Worm (Caenorhabditis elegans) whole organism, L4 larva: Measurements from ENCODE around the gene K10B3.1.

Experiments used
- D1046.2 ChIP-seq: fragments of 200-800 bp; sonication (Bioruptor generic); IDR thresholded peaks from 2 replicates; pipeline ENCODE4 v1.3.6; 2022; ENCODE audit warnings: missing genetic modification characterization, missing compliant biosample characterization
- F10B5.3 ChIP-seq: sonication (generic microtip); optimal IDR thresholded peaks from 2 replicates; lab custom pipeline; 2016; ENCODE audit warnings: mild to moderate bottlenecking, missing genetic modification characterization, missing compliant biosample characterization
- F37D6.2 ChIP-seq: sonication (generic microtip); optimal IDR thresholded peaks from 2 replicates; lab custom pipeline; 2016; ENCODE audit warnings: mild to moderate bottlenecking, missing genetic modification characterization, missing compliant biosample characterization
- F49E8.2 ChIP-seq: sonication (generic microtip); optimal IDR thresholded peaks from 2 replicates; lab custom pipeline; 2016; ENCODE audit warnings: missing compliant biosample characterization, mild to moderate bottlenecking, missing genetic modification characterization, borderline replicate concordance
- T20F7.1 ChIP-seq: fragments of 200-800 bp; sonication (Bioruptor generic); optimal IDR thresholded peaks from 2 replicates; lab custom pipeline; 2018; ENCODE audit warnings: mild to moderate bottlenecking, missing genetic modification characterization, missing compliant biosample characterization
- Y105C5A.15 ChIP-seq: fragments of 200-800 bp; sonication (Bioruptor generic); IDR thresholded peaks from 2 replicates; pipeline ENCODE4 v1.3.6; 2022; ENCODE audit warnings: missing genetic modification characterization, missing compliant biosample characterization
- Y48G9A.11 ChIP-seq: fragments of 200-800 bp; sonication (Bioruptor generic); IDR thresholded peaks from 2 replicates; pipeline ENCODE4 v1.3.6; 2022; ENCODE audit warnings: missing genetic modification reagents, missing genetic modification characterization, missing compliant biosample characterization
- ZK337.2 ChIP-seq: fragments of 200-800 bp; sonication (Bioruptor generic); IDR thresholded peaks from 2 replicates; pipeline ENCODE4 v1.3.6; 2022; ENCODE audit warnings: missing genetic modification reagents, missing genetic modification characterization, missing compliant biosample characterization
- aha-1 ChIP-seq: fragments of 150-350 bp; peaks from one replicate; lab custom pipeline; 2014; ENCODE audit warnings: missing biosample characterization, missing genetic modification characterization
- ama-1 ChIP-seq: fragments of 150-350 bp; optimal IDR thresholded peaks from 2 replicates; lab custom pipeline; 2014; ENCODE audit warnings: inconsistent platforms, mixed read lengths
- arid-1 ChIP-seq: fragments of 200-800 bp; sonication (Bioruptor generic); conservative IDR thresholded peaks from 2 replicates; pipeline ENCODE4 v1.3.6; 2022; ENCODE audit warnings: missing genetic modification reagents, missing genetic modification characterization, missing compliant biosample characterization
- ceh-28 ChIP-seq: fragments of 150-350 bp; optimal IDR thresholded peaks from 2 replicates; lab custom pipeline; 2014; ENCODE audit warnings: missing biosample characterization, missing genetic modification reagents, missing genetic modification characterization
- daf-16 ChIP-seq, 3 experiments: sonication (generic microtip); optimal IDR thresholded peaks; 2 replicates each; lab custom pipeline; 2016 to 2017; ENCODE audit warnings: missing genetic modification characterization in 3 of 3, missing genetic modification reagents in 3 of 3, mild to moderate bottlenecking in 2 of 3, missing compliant biosample characterization in 2 of 3, missing biosample characterization in 1 of 3, moderate library complexity in 1 of 3
- daf-19 ChIP-seq: fragments of 200-800 bp; sonication (Bioruptor generic); conservative IDR thresholded peaks from 2 replicates; pipeline ENCODE4 v1.3.6; 2022; ENCODE audit warnings: missing genetic modification characterization, missing compliant biosample characterization
- dmd-6 ChIP-seq: fragments of 200-800 bp; sonication (Bioruptor generic); IDR thresholded peaks from 2 replicates; pipeline ENCODE4 v1.3.6; 2022; ENCODE audit warnings: missing genetic modification reagents, missing genetic modification characterization, missing compliant biosample characterization
- dmd-9 ChIP-seq: fragments of 200-800 bp; sonication (Bioruptor generic); IDR thresholded peaks from 2 replicates; pipeline ENCODE4 v1.3.6; 2022; ENCODE audit warnings: missing genetic modification reagents, missing genetic modification characterization, missing compliant biosample characterization
- dpl-1 ChIP-seq: fragments of 150-350 bp; optimal IDR thresholded peaks from 2 replicates; lab custom pipeline; 2014; ENCODE audit warnings: missing biosample characterization, missing genetic modification reagents, missing genetic modification characterization
- duxl-1 ChIP-seq: sonication (generic microtip); optimal IDR thresholded peaks from 2 replicates; lab custom pipeline; 2016; ENCODE audit warnings: mild to moderate bottlenecking, missing genetic modification characterization, moderate library complexity, missing compliant biosample characterization; ENCODE audit not compliant: poor library complexity
- dve-1 ChIP-seq: sonication (generic microtip); optimal IDR thresholded peaks from 2 replicates; lab custom pipeline; 2017; ENCODE audit warnings: antibody characterized with exemption, mild to moderate bottlenecking, missing genetic modification characterization, missing compliant biosample characterization; ENCODE audit not compliant: insufficient read depth
- egl-27 ChIP-seq: sonication (generic microtip); optimal IDR thresholded peaks from 3 replicates; lab custom pipeline; 2017; ENCODE audit warnings: missing biosample characterization, missing genetic modification reagents, missing genetic modification characterization
- egl-43 ChIP-seq: fragments of 200-800 bp; sonication (Bioruptor generic); IDR thresholded peaks from 2 replicates; pipeline ENCODE4 v1.3.6; 2022; ENCODE audit warnings: missing genetic modification reagents, missing genetic modification characterization, missing compliant biosample characterization
- hif-1 ChIP-seq, 2 experiments: sonication (generic microtip); optimal IDR thresholded peaks; 2 replicates each; lab custom pipeline; 2016 to 2017; ENCODE audit warnings: missing compliant biosample characterization in 2 of 2, missing genetic modification characterization in 2 of 2, missing genetic modification reagents in 2 of 2, missing genotype in 2 of 2, mild to moderate bottlenecking in 1 of 2
- hlh-11 ChIP-seq: fragments of 200-800 bp; sonication (Bioruptor generic); optimal IDR thresholded peaks from 2 replicates; lab custom pipeline; 2018; ENCODE audit warnings: mild to moderate bottlenecking, missing genetic modification characterization, missing compliant biosample characterization
- hlh-30 ChIP-seq: sonication (generic microtip); optimal IDR thresholded peaks from 2 replicates; lab custom pipeline; 2017; ENCODE audit warnings: antibody characterized with exemption, mild to moderate bottlenecking, missing genetic modification characterization, missing compliant biosample characterization; ENCODE audit not compliant: insufficient read depth
- hmg-1.1 ChIP-seq: fragments of 200-800 bp; sonication (Bioruptor generic); IDR thresholded peaks from 2 replicates; pipeline ENCODE4 v1.3.6; 2022; ENCODE audit warnings: missing genetic modification reagents, missing genetic modification characterization, missing compliant biosample characterization
- lim-7 ChIP-seq: fragments of 200-800 bp; sonication (Bioruptor generic); IDR thresholded peaks from 2 replicates; pipeline ENCODE4 v1.3.6; 2022; ENCODE audit warnings: missing genetic modification characterization, missing compliant biosample characterization
- lin-13 ChIP-seq: fragments of 150-350 bp; optimal IDR thresholded peaks from 2 replicates; lab custom pipeline; 2014; ENCODE audit warnings: missing biosample characterization, missing genetic modification reagents, missing genetic modification characterization
- lin-15B ChIP-seq: fragments of 150-350 bp; sonication (generic microtip); optimal IDR thresholded peaks from 3 replicates; lab custom pipeline; 2014; ENCODE audit warnings: missing biosample characterization, missing genetic modification characterization
- lin-38 ChIP-seq: fragments of 200-800 bp; sonication (Bioruptor generic); IDR thresholded peaks from 2 replicates; pipeline ENCODE4 v1.3.6; 2022; ENCODE audit warnings: missing genetic modification reagents, missing genetic modification characterization, missing compliant biosample characterization
- mdl-1 ChIP-seq, 2 experiments: fragments of 150-350 bp in 1 of 2; sonication (generic microtip) in 1 of 2; optimal IDR thresholded peaks; 2 replicates each; lab custom pipeline; 2014 to 2017; ENCODE audit warnings: missing biosample characterization in 2 of 2, missing genetic modification characterization in 2 of 2
- mep-1 ChIP-seq: fragments of 150-350 bp; sonication (generic microtip); optimal IDR thresholded peaks from 3 replicates; lab custom pipeline; 2014; ENCODE audit warnings: missing biosample characterization, missing genetic modification characterization
- mes-2 ChIP-seq: sonication (generic microtip); optimal IDR thresholded peaks from 2 replicates; lab custom pipeline; 2016; ENCODE audit warnings: missing genotype, mild to moderate bottlenecking, missing genetic modification characterization, missing compliant biosample characterization; ENCODE audit not compliant: poor library complexity, severe bottlenecking
- nhr-102 ChIP-seq: sonication (generic microtip); optimal IDR thresholded peaks from 2 replicates; lab custom pipeline; 2016; ENCODE audit warnings: mild to moderate bottlenecking, missing genetic modification characterization, moderate library complexity, missing compliant biosample characterization
- nhr-111 ChIP-seq: fragments of 200-800 bp; sonication (Bioruptor generic); optimal IDR thresholded peaks from 2 replicates; lab custom pipeline; 2018; ENCODE audit warnings: mild to moderate bottlenecking, missing genetic modification characterization, missing compliant biosample characterization
- nhr-25 ChIP-seq: sonication (generic microtip); optimal IDR thresholded peaks from 2 replicates; lab custom pipeline; 2017; ENCODE audit warnings: missing genetic modification characterization, mild to moderate bottlenecking, missing compliant biosample characterization, antibody characterized with exemption, moderate library complexity, borderline replicate concordance; ENCODE audit not compliant: insufficient read depth
- nhr-28 ChIP-seq: fragments of 150-350 bp; optimal IDR thresholded peaks from 2 replicates; lab custom pipeline; 2014; ENCODE audit warnings: missing biosample characterization, missing genetic modification characterization
- nhr-42 ChIP-seq: fragments of 200-800 bp; sonication (Bioruptor generic); IDR thresholded peaks from 2 replicates; pipeline ENCODE4 v1.3.6; 2022; ENCODE audit warnings: missing genetic modification characterization, missing compliant biosample characterization
- nhr-6 ChIP-seq: fragments of 150-350 bp; optimal IDR thresholded peaks from 2 replicates; lab custom pipeline; 2014; ENCODE audit warnings: missing biosample characterization, missing genetic modification characterization
- nhr-77 ChIP-seq: fragments of 150-350 bp; optimal IDR thresholded peaks from 2 replicates; lab custom pipeline; 2014; ENCODE audit warnings: missing biosample characterization, missing genetic modification characterization
- pha-4 ChIP-seq, 2 experiments: fragments of 150-350 bp in 1 of 2; fragments of 200-800 bp in 1 of 2; sonication (Bioruptor generic) in 1 of 2; IDR thresholded peaks in 1 of 2; optimal IDR thresholded peaks in 1 of 2; 2 replicates each; pipeline versions ENCODE4 v1.3.6 to Lab custom; 2014 to 2022; ENCODE audit warnings: missing genetic modification characterization in 2 of 2, missing genetic modification reagents in 2 of 2, missing biosample characterization in 1 of 2, missing compliant biosample characterization in 1 of 2
- php-3 ChIP-seq: fragments of 200-800 bp; sonication (Bioruptor generic); IDR thresholded peaks from 2 replicates; pipeline ENCODE4 v1.3.6; 2022; ENCODE audit warnings: missing genetic modification reagents, missing genetic modification characterization, missing compliant biosample characterization
- rbr-2 ChIP-seq: sonication (generic microtip); optimal IDR thresholded peaks from 2 replicates; lab custom pipeline; 2016; ENCODE audit warnings: missing genotype, missing genetic modification characterization, missing compliant biosample characterization
- snpc-4 ChIP-seq: fragments of 150-350 bp; optimal IDR thresholded peaks from 2 replicates; lab custom pipeline; 2014; ENCODE audit warnings: missing biosample characterization, missing genetic modification characterization
- unc-130 ChIP-seq: sonication (generic microtip); optimal IDR thresholded peaks from 2 replicates; lab custom pipeline; 2016; ENCODE audit warnings: missing genetic modification reagents, missing genetic modification characterization, missing compliant biosample characterization
- unc-62 ChIP-seq, 3 experiments: fragments of 150-350 bp in 1 of 3; sonication (generic microtip); optimal IDR thresholded peaks in 2 of 3; peaks in 1 of 3; 1 replicate in 1 of 3; 2 replicates in 2 of 3; lab custom pipeline; 2014 to 2017; ENCODE audit warnings: missing biosample characterization in 3 of 3, missing genetic modification characterization in 3 of 3, missing genetic modification reagents in 3 of 3, missing genotype in 1 of 3

Gene K10B3.1

DNA sequence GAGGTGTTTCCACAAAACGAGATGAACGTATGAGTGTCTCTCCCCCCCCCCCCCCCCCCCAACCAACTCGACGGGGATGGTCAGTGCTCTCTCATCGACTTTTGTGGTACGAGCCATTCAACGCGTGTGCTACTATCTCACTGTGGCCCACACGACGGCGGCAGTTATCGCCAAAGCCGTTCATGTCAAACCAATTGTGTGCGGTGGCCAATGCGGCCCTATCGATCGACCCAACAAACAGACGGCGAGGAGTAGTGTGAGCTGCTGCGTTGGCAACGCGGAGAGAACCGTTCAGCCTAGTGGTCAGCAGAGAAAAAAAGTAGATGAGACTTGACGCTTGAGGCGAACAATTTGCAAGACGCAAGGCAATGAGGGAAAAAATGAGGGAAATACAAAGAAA is 32.5 kb upstream of the K10B3.1 start (continued):
- TF ChIP-seq F37D6.2 (tag; lab: Kevin White, UChicago) (no peak), daf-19 (GFP tag; lab: Robert Waterston, UW) (no peak), nhr-111 (GFP tag; lab: Kevin White, UChicago) (no peak), nhr-6 (peak; percentile 35), ZK337.2 (GFP tag; lab: Robert Waterston, UW) (no peak), hmg-1.1 (0 out of 2 replicates have a peak, but pooled peaks have one; percentile 39), dmd-9 (GFP tag; lab: Robert Waterston, UW) (no peak), mes-2 (peak; percentile 44), mdl-1 (tag; optimal IDR thresholded peaks at IDR 0.05; lab: Kevin White, UChicago) (no peak), F49E8.2 (tag; lab: Kevin White, UChicago) (no peak), arid-1 (no peak), ceh-28 (tag; lab: Kevin White, UChicago) (peak; percentile 10), egl-43 (GFP tag; lab: Robert Waterston, UW) (peak; percentile 58; the same call in 1 of the 2 replicates), dve-1 (tag; lab: Kevin White, UChicago) (peak; percentile 35), mep-1 (tag; lab: Kevin White, UChicago) (peak; percentile 42), lim-7 (GFP tag; lab: Robert Waterston, UW) (0 out of 2 replicates have a peak, but pooled peaks have one; percentile 29), php-3 (GFP tag; lab: Robert Waterston, UW) (0 out of 2 replicates have a peak, but pooled peaks have one; percentile 7), hlh-30 (peak; percentile 7), F10B5.3 (no peak)
- TF ChIP-seq, all 104 proteins: peak for 18

DNA sequence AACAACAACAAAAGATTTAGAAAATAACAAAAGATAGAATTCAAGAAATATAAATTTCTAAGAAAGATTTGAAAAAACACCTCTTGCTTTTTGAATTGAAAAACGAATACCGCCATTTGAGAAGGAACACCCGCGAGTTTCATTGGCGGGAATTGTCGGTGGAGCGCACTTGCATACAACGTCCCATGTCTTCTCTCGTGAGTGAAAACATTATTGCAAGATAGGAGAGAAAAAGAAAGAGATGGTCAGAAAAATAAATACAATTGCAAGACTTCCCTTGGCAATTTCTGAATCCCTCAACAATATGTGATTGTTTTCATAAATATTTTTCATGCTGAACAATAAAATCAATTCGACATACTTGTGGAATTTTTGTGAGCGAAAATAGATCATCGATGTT is 29.1 kb upstream of the K10B3.1 start, which contains the start of gene K10B3.5:
Gene K10B3.5 (minus strand): TSS at position 343 of the 400 bp plus-strand sequence.
- TF ChIP-seq hmg-1.1 (peak; percentile 55), mdl-1 (tag; optimal IDR thresholded peaks at IDR 0.05; lab: Kevin White, UChicago) (peak in 1 of 2 experiments; percentile 23), daf-16 (GFP tag; optimal IDR thresholded peaks at IDR 0.05; lab: Kevin White, UChicago) (peak in 1 of 2 experiments; percentile 43), daf-16 (tag; optimal IDR thresholded peaks at IDR 0.05; lab: Kevin White, UChicago) (peak; percentile 50), dpl-1 (GFP tag; lab: Kevin White, UChicago) (peak; percentile 80), F37D6.2 (tag; lab: Kevin White, UChicago) (peak; percentile 21), T20F7.1 (GFP tag; lab: Kevin White, UChicago) (peak; percentile 52), nhr-77 (tag; lab: Kevin White, UChicago) (peak; percentile 34), hlh-11 (tag; lab: Kevin White, UChicago) (peak; percentile 55), duxl-1 (tag; lab: Kevin White, UChicago) (peak; percentile 12), D1046.2 (GFP tag; lab: Robert Waterston, UW) (no peak), hif-1 (tag; optimal IDR thresholded peaks at IDR 0.05; lab: Kevin White, UChicago) (peak in 1 of 2 experiments; percentile 73), rbr-2 (tag; lab: Kevin White, UChicago) (peak; percentile 68), Y48G9A.11 (GFP tag; lab: Robert Waterston, UW) (no peak), lin-38 (peak; percentile 95), Y105C5A.15 (no peak), mes-2 (peak; percentile 85), lin-15B (no peak), unc-130 (GFP tag; lab: Kevin White, UChicago) (no peak), ama-1 (lab: Kevin White, UChicago) (no peak), mep-1 (tag; lab: Kevin White, UChicago) (peak; percentile 89), nhr-42 (no peak), unc-62 (GFP tag; optimal IDR thresholded peaks at IDR 0.05 in 1 of 2; lab: Kevin White, UChicago) (no peak), unc-62 (tag; optimal IDR thresholded peaks at IDR 0.05; lab: Kevin White, UChicago) (no peak), egl-27 (no peak), snpc-4 (no peak), nhr-102 (tag; lab: Kevin White, UChicago) (peak; percentile 16), hlh-30 (peak; percentile 99), nhr-6 (peak; percentile 52), pha-4 (GFP tag; IDR thresholded peaks at IDR 0.05; lab: Robert Waterston, UW) (no peak), pha-4 (tag; optimal IDR thresholded peaks at IDR 0.05; lab: Kevin White, UChicago) (peak; percentile 55), lin-13 (GFP tag; lab: Kevin White, UChicago) (peak; percentile 67), dve-1 (tag; lab: Kevin White, UChicago) (peak; percentile 63), nhr-28 (peak; percentile 48), nhr-25 (tag; lab: Kevin White, UChicago) (peak; percentile 4), aha-1 (peak; percentile 97), dmd-6 (GFP tag; lab: Robert Waterston, UW) (0 out of 2 replicates have a peak, but pooled peaks have one; percentile 29)
